Fruit fly (Drosophila melanogaster): ENCODE data around the gene PhKgamma.

DNA sequence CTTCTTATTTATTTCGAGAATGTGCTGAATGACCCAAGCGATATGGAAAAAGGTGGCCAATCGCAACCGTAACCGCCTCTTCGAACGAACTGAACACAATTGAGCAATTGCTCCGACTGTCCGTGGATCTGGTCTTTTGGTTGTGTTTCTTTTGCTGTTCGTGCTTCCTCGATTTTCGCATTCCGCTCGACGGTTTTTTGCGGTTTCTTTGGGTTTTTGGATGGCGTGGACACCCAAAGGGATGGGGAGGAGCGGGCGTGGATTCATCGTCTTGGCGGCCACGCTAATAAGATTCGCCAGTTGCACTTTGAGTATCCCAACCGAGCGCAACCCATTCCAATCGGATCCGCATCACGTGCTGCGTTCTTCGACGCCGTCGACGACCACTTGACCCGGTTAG is 37.7 kb downstream of the PhKgamma start, which contains the start of gene inaF-B:
- TF ChIP-seq ovo (GFP tag; optimal IDR thresholded peaks at IDR 0.05): no peak
- no peak for TF ChIP-seq CG11617 (GFP tag; optimal IDR thresholded peaks at IDR 0.05)
- no peak for TF ChIP-seq CG7101 (tag; optimal IDR thresholded peaks at IDR 0.05)

Measured in whole organism, adult.